Worm (Caenorhabditis elegans) whole organism, L1 larva: Measurements from ENCODE around the gene spig-7.

Experiments used
- aly-2 ChIP-seq: fragments of 150-350 bp; optimal IDR thresholded peaks from 2 replicates; lab custom pipeline; 2014; ENCODE audit warnings: missing biosample characterization, missing genetic modification characterization
- dpl-1 ChIP-seq, 3 experiments: fragments of 150-350 bp in 2 of 3; sonication (generic microtip) in 1 of 3; optimal IDR thresholded peaks; 2 replicates each; lab custom pipeline; 2014 to 2017; ENCODE audit warnings: missing biosample characterization in 3 of 3, missing genetic modification characterization in 3 of 3, missing genetic modification reagents in 3 of 3
- fkh-8 ChIP-seq: sonication (generic microtip); optimal IDR thresholded peaks from 2 replicates; lab custom pipeline; 2016; ENCODE audit warnings: mild to moderate bottlenecking, missing genetic modification characterization, missing compliant biosample characterization
- isw-1 ChIP-seq: fragments of 200-800 bp; sonication (Bioruptor generic); IDR thresholded peaks from 2 replicates; pipeline ENCODE4 v1.3.6; 2022; ENCODE audit warnings: missing genetic modification characterization, missing compliant biosample characterization
- lin-13 ChIP-seq: fragments of 150-350 bp; optimal IDR thresholded peaks from 2 replicates; lab custom pipeline; 2014; ENCODE audit warnings: missing biosample characterization, missing genetic modification reagents, missing genetic modification characterization
- lin-39 ChIP-seq: fragments of 150-350 bp; optimal IDR thresholded peaks from 2 replicates; lab custom pipeline; 2014; ENCODE audit warnings: missing biosample characterization, missing genetic modification reagents, missing genetic modification characterization
- lir-3 ChIP-seq: sonication (generic microtip); optimal IDR thresholded peaks from 2 replicates; lab custom pipeline; 2016; ENCODE audit warnings: mild to moderate bottlenecking, missing genetic modification characterization, moderate library complexity, missing compliant biosample characterization; ENCODE audit not compliant: poor library complexity
- mdl-1 ChIP-seq, 2 experiments: fragments of 150-350 bp; optimal IDR thresholded peaks; 2 replicates each; lab custom pipeline; 2014 to 2017; ENCODE audit warnings: missing biosample characterization in 2 of 2, missing genetic modification characterization in 2 of 2, inconsistent platforms in 1 of 2
- nhr-28 ChIP-seq: fragments of 150-350 bp; optimal IDR thresholded peaks from 2 replicates; lab custom pipeline; 2014; ENCODE audit warnings: missing biosample characterization, missing genetic modification characterization
- nhr-47 ChIP-seq: sonication (generic microtip); optimal IDR thresholded peaks from 2 replicates; lab custom pipeline; 2016; ENCODE audit warnings: mild to moderate bottlenecking, missing genetic modification characterization, moderate library complexity, missing compliant biosample characterization
- pax-3 ChIP-seq: fragments of 200-800 bp; sonication (Bioruptor generic); optimal IDR thresholded peaks from 2 replicates; lab custom pipeline; 2018; ENCODE audit warnings: mild to moderate bottlenecking, missing genetic modification characterization, moderate library complexity, missing compliant biosample characterization

- TF ChIP-seq nhr-28 (tag; lab: Kevin White, UChicago): no peak
- TF ChIP-seq mdl-1 (tag; optimal IDR thresholded peaks at IDR 0.05; lab: Kevin White, UChicago): no peak
- TF ChIP-seq isw-1: no peak
- TF ChIP-seq fkh-8 (tag; lab: Kevin White, UChicago): no peak
- no peak for TF ChIP-seq lin-39
- no peak for TF ChIP-seq nhr-47 (tag; lab: Kevin White, UChicago)
- no peak for TF ChIP-seq lir-3
- no peak for TF ChIP-seq dpl-1 (GFP tag; optimal IDR thresholded peaks at IDR 0.05; lab: Kevin White, UChicago)
- no peak for TF ChIP-seq aly-2
- no peak for TF ChIP-seq pax-3 (tag; lab: Kevin White, UChicago)
- no peak for TF ChIP-seq lin-13 (GFP tag; lab: Kevin White, UChicago)
These were observed 27.1 kb upstream of the spig-7 start, which contains the start of gene gid-8 for ce11 chrV:1467444-1467843.
